Worm (Caenorhabditis elegans) whole organism, L4/young adult: ENCODE measurements around the gene T01D3.6.

Source experiments
- W03F9.2 ChIP-seq: fragments of 150-350 bp; optimal IDR thresholded peaks from 2 replicates; lab custom pipeline; 2014; ENCODE audit warnings: missing biosample characterization, missing genetic modification characterization
- him-1 ChIP-seq: sonication (generic microtip); optimal IDR thresholded peaks from 2 replicates; lab custom pipeline; 2016; ENCODE audit warnings: missing genotype, missing genetic modification reagents, missing genetic modification characterization, missing compliant biosample characterization

- no peak for TF ChIP-seq him-1 (tag; lab: Kevin White, UChicago)
- no peak for TF ChIP-seq W03F9.2 (tag; lab: Kevin White, UChicago)
Measured at ce11 chrV:13730762-13731161, 14.1 kb downstream of the T01D3.6 start, which contains the start of gene dct-17.
